Fruit fly (Drosophila melanogaster) whole organism, embryonic: ENCODE data around the gene Pp1alpha-96A.
A peak's percentile ranks its signal among the peaks of the same experiment; 100 is the strongest.

ENCODE experiments used
- CG10431 ChIP-seq: fragments of 200-800 bp; sonication (Bioruptor generic); optimal IDR thresholded peaks from 3 replicates; lab custom pipeline; 2018; ENCODE audit warnings: missing biosample characterization, mild to moderate bottlenecking, missing genetic modification characterization
- CG11085 ChIP-seq: fragments of 200-800 bp; sonication (Bioruptor generic); IDR thresholded peaks from 2 replicates; pipeline ENCODE4 v1.3.6; 2022; ENCODE audit warnings: missing biosample characterization, missing genetic modification characterization
- CG11398 ChIP-seq: fragments of 200-800 bp; sonication (Bioruptor generic); optimal IDR thresholded peaks from 2 replicates; lab custom pipeline; 2016; ENCODE audit warnings: missing biosample characterization, missing genetic modification characterization
- CG12299 ChIP-seq: fragments of 200-800 bp; sonication (Bioruptor generic); optimal IDR thresholded peaks from 2 replicates; lab custom pipeline; 2018; ENCODE audit warnings: missing biosample characterization, mild to moderate bottlenecking, missing genetic modification characterization
- CG16813 ChIP-seq: fragments of 200-800 bp; sonication (Bioruptor generic); IDR thresholded peaks from 3 replicates; pipeline ENCODE4 v1.3.6; 2022; ENCODE audit warnings: missing biosample characterization, missing genetic modification characterization; ENCODE audit not compliant: partially characterized antibody
- CG17612 ChIP-seq: fragments of 200-800 bp; sonication (Bioruptor generic); IDR thresholded peaks from 2 replicates; pipeline ENCODE4 v1.3.6; 2022; ENCODE audit warnings: missing biosample characterization, missing genetic modification characterization
- CG2116 ChIP-seq: fragments of 200-800 bp; sonication (Bioruptor generic); optimal IDR thresholded peaks from 3 replicates; lab custom pipeline; 2018; ENCODE audit warnings: missing biosample characterization, mild to moderate bottlenecking, missing genetic modification characterization
- CG31224 ChIP-seq: fragments of 200-800 bp; sonication (Bioruptor generic); IDR thresholded peaks from 2 replicates; pipeline ENCODE4 v1.3.6; 2022; ENCODE audit warnings: missing biosample characterization, missing genetic modification characterization
- CG3163 ChIP-seq: fragments of 200-800 bp; sonication (Bioruptor generic); optimal IDR thresholded peaks from 3 replicates; lab custom pipeline; 2016; ENCODE audit warnings: missing biosample characterization, missing genetic modification characterization
- CG32772 ChIP-seq: fragments of 200-800 bp; sonication (Bioruptor generic); IDR thresholded peaks from 2 replicates; pipeline ENCODE4 v1.3.6; 2022; ENCODE audit warnings: missing biosample characterization, missing genetic modification characterization
- CG33213 ChIP-seq: fragments of 200-800 bp; sonication (Bioruptor generic); optimal IDR thresholded peaks from 3 replicates; lab custom pipeline; 2016; ENCODE audit warnings: missing biosample characterization, missing genetic modification characterization
- CG5245 ChIP-seq: fragments of 200-800 bp; sonication (Bioruptor generic); optimal IDR thresholded peaks from 3 replicates; lab custom pipeline; 2016; ENCODE audit warnings: missing biosample characterization, missing genetic modification characterization
- CTCF ChIP-seq: fragments of 200-800 bp; sonication (Bioruptor generic); optimal IDR thresholded peaks from 2 replicates; lab custom pipeline; 2017; ENCODE audit warnings: missing biosample characterization, mild to moderate bottlenecking, missing genetic modification characterization, moderate library complexity
- Dip2 ChIP-seq: fragments of 200-800 bp; sonication (Bioruptor generic); IDR thresholded peaks from 2 replicates; pipeline ENCODE4 v1.3.6; 2022; ENCODE audit warnings: missing biosample characterization, missing genetic modification characterization
- Dp ChIP-seq: fragments of 200-800 bp; sonication (Bioruptor generic); optimal IDR thresholded peaks from 2 replicates; lab custom pipeline; 2018; ENCODE audit warnings: missing biosample characterization, mild to moderate bottlenecking, missing genetic modification characterization, moderate library complexity
- Dref ChIP-seq: fragments of 200-800 bp; sonication (Bioruptor generic); IDR thresholded peaks from 2 replicates; pipeline ENCODE4 v1.3.6; 2022; ENCODE audit warnings: missing biosample characterization, missing genetic modification characterization
- E2f2 ChIP-seq: fragments of 200-800 bp; sonication (Bioruptor generic); IDR thresholded peaks from 2 replicates; pipeline ENCODE4 v1.3.6; 2022; ENCODE audit warnings: missing biosample characterization, missing genetic modification characterization
- Ets65A ChIP-seq: fragments of 200-800 bp; sonication (Bioruptor generic); peaks from one replicate; lab custom pipeline; 2016; ENCODE audit warnings: missing biosample characterization, missing genetic modification characterization
- H15 ChIP-seq: fragments of 200-800 bp; sonication (Bioruptor generic); IDR thresholded peaks from 3 replicates; pipeline ENCODE4 v1.3.6; 2022; ENCODE audit warnings: missing biosample characterization, missing genetic modification characterization
- HHEX ChIP-seq: fragments of 200-800 bp; sonication (Bioruptor generic); optimal IDR thresholded peaks from 3 replicates; lab custom pipeline; 2017; ENCODE audit warnings: missing biosample characterization, mild to moderate bottlenecking, missing genetic modification characterization, missing genetic modification reagents
- Hmr ChIP-seq: fragments of 200-800 bp; sonication (Bioruptor generic); optimal IDR thresholded peaks from 3 replicates; lab custom pipeline; 2017; ENCODE audit warnings: mild to moderate bottlenecking, missing biosample characterization, missing genetic modification reagents, missing genetic modification characterization
- Mrtf ChIP-seq: fragments of 200-800 bp; sonication (Bioruptor generic); IDR thresholded peaks from 3 replicates; pipeline ENCODE4 v1.3.6; 2022; ENCODE audit warnings: missing biosample characterization, missing genetic modification characterization
- Side ChIP-seq: fragments of 200-800 bp; sonication (Bioruptor generic); optimal IDR thresholded peaks from 2 replicates; lab custom pipeline; 2016; ENCODE audit warnings: missing biosample characterization, missing genetic modification characterization
- Trl ChIP-seq, 3 experiments: fragments of >200 bp in 2 of 3; fragments of 200-800 bp in 1 of 3; sonication (Bioruptor generic) in 1 of 3; optimal IDR thresholded peaks; 2 replicates in 1 of 3; 3 replicates in 2 of 3; lab custom pipeline; 2016 to 2017; ENCODE audit warnings: missing biosample characterization in 1 of 3, missing genetic modification characterization in 1 of 3
- bbx ChIP-seq: fragments of 200-800 bp; sonication (Bioruptor generic); IDR thresholded peaks from 2 replicates; pipeline ENCODE4 v1.3.6; 2022; ENCODE audit warnings: missing biosample characterization, missing genetic modification characterization; ENCODE audit not compliant: partially characterized antibody
- btn ChIP-seq: fragments of 200-800 bp; sonication (Bioruptor generic); optimal IDR thresholded peaks from 2 replicates; lab custom pipeline; 2016; ENCODE audit warnings: missing biosample characterization, missing genetic modification characterization
- corto ChIP-seq: fragments of 200-800 bp; sonication (Bioruptor generic); optimal IDR thresholded peaks from 2 replicates; lab custom pipeline; 2016; ENCODE audit warnings: missing biosample characterization, mild to moderate bottlenecking, missing genetic modification characterization, moderate library complexity
- dati ChIP-seq: fragments of 200-800 bp; sonication (Bioruptor generic); IDR thresholded peaks from 2 replicates; pipeline ENCODE4 v1.3.6; 2022; ENCODE audit warnings: missing biosample characterization, missing genetic modification characterization
- ewg ChIP-seq: fragments of 200-800 bp; sonication (Bioruptor generic); optimal IDR thresholded peaks from 3 replicates; lab custom pipeline; 2017; ENCODE audit warnings: mild to moderate bottlenecking, missing biosample characterization, missing genetic modification reagents, missing genetic modification characterization
- ftz-f1 ChIP-seq: fragments of 200-800 bp; sonication (Bioruptor generic); optimal IDR thresholded peaks from 2 replicates; lab custom pipeline; 2016; ENCODE audit warnings: missing biosample characterization, missing genetic modification characterization
- hkb ChIP-seq, 2 experiments: fragments of 200-800 bp in 1 of 2; fragments of >200 bp in 1 of 2; sonication (Bioruptor generic) in 1 of 2; IDR thresholded peaks in 1 of 2; optimal IDR thresholded peaks in 1 of 2; 2 replicates each; pipeline versions ENCODE4 v1.3.6 to Lab custom; 2017 to 2022; ENCODE audit warnings: missing biosample characterization in 1 of 2, missing genetic modification characterization in 1 of 2
- nerfin-1 ChIP-seq: fragments of 200-800 bp; sonication (Bioruptor generic); optimal IDR thresholded peaks from 3 replicates; lab custom pipeline; 2019; ENCODE audit warnings: missing biosample characterization, mild to moderate bottlenecking, missing genetic modification characterization, moderate library complexity
- nmo ChIP-seq: fragments of 200-800 bp; sonication (Bioruptor generic); optimal IDR thresholded peaks from 2 replicates; lab custom pipeline; 2018; ENCODE audit warnings: missing biosample characterization, mild to moderate bottlenecking, missing genetic modification characterization, moderate library complexity
- odd ChIP-seq: fragments of 200-800 bp; sonication (Bioruptor generic); optimal IDR thresholded peaks from 2 replicates; lab custom pipeline; 2017; ENCODE audit warnings: missing biosample characterization, mild to moderate bottlenecking, missing genetic modification characterization
- pros ChIP-seq: fragments of 200-800 bp; sonication (Bioruptor generic); optimal IDR thresholded peaks from 3 replicates; lab custom pipeline; 2019; ENCODE audit warnings: missing biosample characterization, mild to moderate bottlenecking, missing genetic modification characterization, moderate library complexity
- pzg ChIP-seq: fragments of 200-800 bp; sonication (Bioruptor generic); optimal IDR thresholded peaks from 3 replicates; lab custom pipeline; 2018; ENCODE audit warnings: missing biosample characterization, mild to moderate bottlenecking, missing genetic modification characterization, moderate library complexity
- sd ChIP-seq: fragments of 200-800 bp; sonication (Bioruptor generic); optimal IDR thresholded peaks from 3 replicates; lab custom pipeline; 2018; ENCODE audit warnings: missing biosample characterization, mild to moderate bottlenecking, missing genetic modification characterization, moderate library complexity
- seq ChIP-seq: fragments of 200-800 bp; sonication (Bioruptor generic); IDR thresholded peaks from 2 replicates; pipeline ENCODE4 v1.3.6; 2022; ENCODE audit warnings: missing biosample characterization, missing genetic modification characterization
- unpg ChIP-seq: fragments of 200-800 bp; sonication (Bioruptor generic); optimal IDR thresholded peaks from 3 replicates; lab custom pipeline; 2018; ENCODE audit warnings: missing biosample characterization, mild to moderate bottlenecking, missing genetic modification characterization, moderate library complexity
- usp ChIP-seq: fragments of >200 bp; optimal IDR thresholded peaks from 2 replicates; lab custom pipeline; 2017; ENCODE audit warnings: missing biosample characterization, missing genetic modification characterization

The Pp1alpha-96A gene

DNA sequence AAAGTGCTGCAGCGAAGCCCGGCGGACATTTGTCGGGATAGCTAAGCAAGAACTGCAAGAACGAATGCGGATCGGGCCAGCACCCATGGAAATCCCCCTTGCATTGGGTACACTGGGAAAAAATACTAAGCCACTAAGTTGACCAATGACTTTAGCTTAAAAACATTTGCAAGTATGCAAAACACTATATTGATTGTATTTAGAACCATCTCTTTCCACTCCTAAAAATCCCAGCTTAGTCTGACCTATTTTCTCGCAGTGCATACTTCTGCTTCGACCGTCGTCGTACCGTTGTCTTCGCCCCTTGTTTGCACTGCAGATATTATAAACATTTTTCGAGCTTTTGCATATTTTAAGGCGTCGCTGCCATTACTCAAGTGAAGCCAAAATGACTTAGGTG, 22.0 kb upstream of the Pp1alpha-96A start:
- TF ChIP-seq CG5245 (GFP tag; lab: Kevin White, UChicago) (no peak), CG12299 (tag; lab: Kevin White, UChicago) (no peak), CG3163 (GFP tag; lab: Kevin White, UChicago) (no peak), seq (GFP tag; lab: Robert Waterston, UW) (no peak), Dip2 (GFP tag; lab: Robert Waterston, UW) (no peak), hkb (optimal IDR thresholded peaks at IDR 0.05; lab: Kevin White, UChicago) (no peak), hkb (GFP tag; IDR thresholded peaks at IDR 0.05; lab: Robert Waterston, UW) (no peak), CG32772 (GFP tag; lab: Robert Waterston, UW) (0 out of 2 replicates have a peak, but pooled peaks have one; percentile 5), CG31224 (no peak), ftz-f1 (GFP tag; lab: Kevin White, UChicago) (no peak), dati (GFP tag; lab: Robert Waterston, UW) (no peak), Ets65A (GFP tag; lab: Kevin White, UChicago) (peak; percentile 67), unpg (GFP tag; lab: Kevin White, UChicago) (no peak)

DNA sequence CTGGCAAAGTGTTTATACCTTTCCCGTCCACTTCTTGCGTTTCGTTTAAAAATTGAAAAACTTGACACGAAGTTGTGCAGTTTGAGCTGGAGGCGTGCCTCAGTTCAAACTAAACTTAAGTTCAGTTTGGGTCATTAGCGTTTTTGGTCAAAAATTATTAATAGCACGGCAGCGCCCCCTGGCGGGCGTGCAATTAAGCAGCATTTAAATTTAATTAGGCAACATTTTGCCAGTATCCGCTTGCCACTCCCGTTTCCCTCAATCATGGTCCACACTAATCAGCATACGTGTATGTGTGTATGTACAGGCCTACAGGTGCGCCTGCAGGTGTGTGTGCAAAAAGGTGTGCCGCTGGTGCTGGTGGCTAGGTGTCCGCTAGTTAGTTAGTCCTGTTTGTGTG, 14.4 kb upstream of the Pp1alpha-96A start:
- TF ChIP-seq dati (GFP tag; lab: Robert Waterston, UW): no peak
- 0 out of 3 replicates have a peak, but pooled peaks have one; percentile 8 for TF ChIP-seq Mrtf (GFP tag; lab: Robert Waterston, UW)
- TF ChIP-seq CG2116 (GFP tag; lab: Kevin White, UChicago): no peak
- TF ChIP-seq CG10431: no peak
- TF ChIP-seq Side (GFP tag; lab: Kevin White, UChicago): no peak
- no peak for TF ChIP-seq Hmr (GFP tag; lab: Kevin White, UChicago)
- TF ChIP-seq usp (GFP tag; lab: Kevin White, UChicago): no peak
- no peak for TF ChIP-seq CG11398 (GFP tag; lab: Kevin White, UChicago)
- peak; percentile 48 for TF ChIP-seq CTCF (GFP tag; lab: Kevin White, UChicago)
- TF ChIP-seq CG5245 (GFP tag; lab: Kevin White, UChicago): no peak
- no peak for TF ChIP-seq odd (GFP tag; lab: Kevin White, UChicago)
- no peak for TF ChIP-seq pros (GFP tag; lab: Kevin White, UChicago)
- TF ChIP-seq, all 482 proteins: peak for 2

DNA sequence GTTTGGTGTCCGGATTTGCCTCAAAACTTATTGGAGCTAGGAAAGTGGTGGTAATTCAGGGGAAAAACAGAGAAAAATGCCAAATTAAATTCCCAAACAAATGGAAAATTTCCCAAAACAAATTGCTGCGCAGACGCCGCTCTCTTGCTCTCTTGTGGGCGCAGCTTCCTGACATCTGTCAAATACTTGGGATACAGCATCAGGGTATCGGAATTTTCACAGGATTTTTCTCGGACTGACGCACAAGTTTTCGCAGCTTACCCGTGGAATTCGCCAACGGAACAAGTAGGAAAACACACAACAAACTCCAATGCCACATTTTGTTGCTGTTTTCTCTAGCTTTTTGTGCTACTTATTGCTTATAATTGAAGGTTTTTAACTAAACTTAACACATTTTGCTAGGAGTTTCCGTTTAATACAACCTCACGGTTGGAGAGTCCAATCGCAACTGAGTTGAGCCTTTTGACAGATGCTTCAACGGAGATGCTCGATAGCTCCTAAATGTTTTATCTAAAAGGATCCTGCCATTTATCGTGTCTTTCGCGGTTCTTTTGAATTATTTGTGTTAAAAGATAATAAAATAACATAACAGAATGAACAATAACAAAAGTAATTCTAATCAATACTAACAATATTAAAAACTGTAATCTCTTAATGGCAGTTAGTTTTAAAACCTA, 3.3 kb upstream of the Pp1alpha-96A start, which contains the start of the genes nAChRbeta2 and DZIP1:
TSS of gene nAChRbeta2 (minus strand) at position 455 of the 677 bp plus-strand sequence.
TSS of gene DZIP1 (plus strand) at position 627 of the 677 bp plus-strand sequence.
- TF ChIP-seq btn: no peak
- peak; percentile 28 for TF ChIP-seq Dp (GFP tag; lab: Kevin White, UChicago)
- no peak for TF ChIP-seq CG16813 (GFP tag; lab: Robert Waterston, UW)
- no peak for TF ChIP-seq CG33213
- TF ChIP-seq sd (tag; lab: Kevin White, UChicago): peak; percentile 61
- TF ChIP-seq CG11085: no peak
- TF ChIP-seq nerfin-1 (tag; lab: Kevin White, UChicago): peak; percentile 97
- peak; percentile 86 for TF ChIP-seq ewg (GFP tag; lab: Kevin White, UChicago)
- no peak for TF ChIP-seq corto (GFP tag; lab: Kevin White, UChicago)
- TF ChIP-seq nmo (GFP tag; lab: Kevin White, UChicago): peak; percentile 26
- TF ChIP-seq CG2116 (GFP tag; lab: Kevin White, UChicago): peak; percentile 4
- 0 out of 2 replicates have a peak, but pooled peaks have one; percentile 28 for TF ChIP-seq Dref (GFP tag; lab: Robert Waterston, UW)
- TF ChIP-seq CG17612 (GFP tag; lab: Robert Waterston, UW): no peak
- peak; percentile 27; the same call in 1 of the 2 replicates for TF ChIP-seq E2f2 (GFP tag; lab: Robert Waterston, UW)
- peak; percentile 21 to 34 for TF ChIP-seq Trl (optimal IDR thresholded peaks at IDR 0.05; lab: Kevin White, UChicago)
- TF ChIP-seq Trl (GFP tag; optimal IDR thresholded peaks at IDR 0.05; lab: Kevin White, UChicago): no peak
- TF ChIP-seq pzg (GFP tag; lab: Kevin White, UChicago): peak; percentile 4
- TF ChIP-seq H15 (GFP tag; lab: Robert Waterston, UW): no peak
- no peak for TF ChIP-seq HHEX (GFP tag; lab: Kevin White, UChicago)
- peak; percentile 10 for TF ChIP-seq Ets65A (GFP tag; lab: Kevin White, UChicago)
- 0 out of 2 replicates have a peak, but pooled peaks have one; percentile 30 for TF ChIP-seq bbx (GFP tag; lab: Robert Waterston, UW)
